Fruit fly (Drosophila melanogaster) whole organism, adult: ENCODE data around the gene tra.

Experiments
- CG11617 ChIP-seq: fragments of 200-800 bp; sonication (Bioruptor generic); optimal IDR thresholded peaks from 2 replicates; lab custom pipeline; 2017; ENCODE audit warnings: mild to moderate bottlenecking, missing biosample characterization, missing genetic modification reagents, missing genetic modification characterization
- CG14711 ChIP-seq: fragments of 200-800 bp; sonication (Bioruptor generic); optimal IDR thresholded peaks from 2 replicates; lab custom pipeline; 2018; ENCODE audit warnings: missing biosample characterization, mild to moderate bottlenecking, missing genetic modification characterization, moderate library complexity
- CG5204 ChIP-seq: fragments of 200-800 bp; sonication (Bioruptor generic); optimal IDR thresholded peaks from 2 replicates; lab custom pipeline; 2016; ENCODE audit warnings: missing biosample characterization, missing genetic modification characterization

DNA sequence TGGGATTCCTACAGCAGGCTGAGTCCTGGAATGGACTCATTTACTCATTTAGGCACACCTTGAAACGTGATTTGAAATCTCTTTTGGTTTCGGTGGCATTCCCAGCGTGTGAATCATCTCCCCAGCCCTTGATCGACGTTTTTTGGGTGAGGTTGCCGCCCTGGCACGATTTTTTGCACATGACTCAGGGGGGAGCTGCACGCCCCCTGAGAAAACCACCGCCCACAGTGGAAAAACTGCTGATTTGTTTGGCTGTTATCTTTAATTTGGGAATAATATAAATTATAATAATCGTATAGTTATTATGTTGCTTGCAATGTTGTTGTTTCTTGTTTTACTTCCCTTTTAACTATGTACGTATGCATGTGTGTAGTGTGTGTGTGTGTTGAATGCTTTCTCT is 22.1 kb upstream of the tra start:
- TF ChIP-seq CG14711 (tag; lab: Kevin White, UChicago) (peak; percentile 10), CG11617 (GFP tag; lab: Kevin White, UChicago) (peak; percentile 52), CG5204 (no peak)
